Fruit fly (Drosophila melanogaster): ENCODE results near the gene Mtl.

Mtl gene

DNA sequence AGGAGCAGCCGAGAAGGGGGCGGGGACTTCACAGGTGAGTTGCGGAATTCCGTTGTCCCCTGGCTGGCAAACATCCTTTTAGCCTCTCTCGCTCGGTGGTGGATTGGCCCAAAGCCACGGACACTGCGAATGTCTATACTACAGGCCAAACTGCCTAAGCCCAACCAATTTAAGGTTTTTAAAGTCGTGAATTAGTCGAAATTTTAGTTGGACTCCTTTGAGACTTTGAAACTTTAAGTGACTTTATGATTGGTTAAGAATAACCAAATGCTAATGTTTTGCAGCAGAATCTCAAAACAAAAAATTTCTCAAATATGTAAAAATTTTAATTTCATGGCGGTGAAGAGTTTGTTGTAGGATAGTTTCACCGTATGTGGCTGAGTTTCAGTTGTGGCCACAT is 27.7 kb upstream of the Mtl start:
- TF ChIP-seq psq (GFP tag; optimal IDR thresholded peaks at IDR 0.05) (no peak), Sp1 (GFP tag; optimal IDR thresholded peaks at IDR 0.05) (no peak)

DNA sequence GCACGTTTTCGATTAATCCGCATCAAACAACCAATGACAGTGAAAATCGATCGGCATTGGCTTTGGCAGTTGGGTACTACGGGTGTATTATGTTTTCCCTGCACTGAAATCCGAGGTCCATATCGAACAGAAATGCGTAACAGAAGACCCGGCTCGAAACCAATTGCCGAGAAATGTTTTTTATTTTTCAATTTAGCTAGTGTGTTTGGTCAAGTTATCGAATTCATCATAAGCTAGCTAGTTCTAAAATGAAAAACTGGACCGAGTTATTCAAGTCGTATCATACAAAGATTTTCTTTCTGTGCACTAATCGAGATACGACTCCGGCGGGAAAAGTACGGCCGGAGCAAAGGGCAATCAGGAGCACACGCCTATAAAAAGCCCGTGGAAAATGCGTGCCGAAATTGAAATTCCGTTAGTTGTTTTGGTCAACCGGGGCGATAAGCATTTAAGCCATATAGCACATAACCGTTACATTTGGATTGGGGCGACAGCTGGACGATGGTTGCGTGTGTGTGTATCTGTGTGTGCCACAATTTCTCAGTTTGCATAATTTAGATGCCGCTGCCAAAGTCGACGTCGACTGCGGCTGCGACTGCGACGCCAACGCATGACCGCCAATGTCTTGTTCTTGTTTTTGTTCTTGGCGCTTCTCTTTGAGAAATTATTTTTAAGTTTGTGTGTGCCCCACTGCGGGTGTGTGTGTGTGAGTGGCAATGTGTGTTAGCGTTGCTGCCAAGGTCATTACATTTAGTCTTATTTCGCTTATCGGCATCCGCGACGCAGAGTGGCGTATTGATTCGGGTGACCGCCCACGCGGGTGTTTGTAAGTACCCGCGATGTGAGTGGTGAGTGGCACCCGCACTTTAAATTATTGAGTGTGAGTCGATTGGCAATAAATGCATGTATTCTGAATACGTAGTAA is 26.8 kb upstream of the Mtl start:
- TF ChIP-seq CG32264 (GFP tag; optimal IDR thresholded peaks at IDR 0.05) (no peak), Dfd (GFP tag; optimal IDR thresholded peaks at IDR 0.05) (no peak), usp (GFP tag; optimal IDR thresholded peaks at IDR 0.05) (no peak), tai (GFP tag; optimal IDR thresholded peaks at IDR 0.05) (no peak)

DNA sequence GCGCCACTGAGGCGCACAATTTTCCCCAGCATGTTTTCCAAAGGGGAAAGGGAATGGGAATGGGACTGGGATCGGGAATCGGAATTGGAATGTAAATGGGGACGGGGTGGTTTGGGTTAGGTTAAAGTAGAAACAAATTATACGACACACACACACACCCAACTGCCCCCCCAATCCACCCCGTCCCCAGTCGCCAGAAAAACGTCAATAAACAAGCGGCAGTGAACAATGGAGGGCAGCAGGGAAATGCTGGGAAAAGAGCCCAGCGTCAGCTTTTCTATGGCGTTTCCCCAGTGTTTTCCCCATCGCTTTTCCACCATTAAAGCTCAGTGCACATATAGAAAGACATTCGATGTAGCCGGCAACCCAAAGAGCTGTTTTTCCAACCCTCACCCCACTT is 25.6 kb upstream of the Mtl start:
- TF ChIP-seq ey (GFP tag; optimal IDR thresholded peaks at IDR 0.05) (no peak), dmrt93B (GFP tag; optimal IDR thresholded peaks at IDR 0.05) (no peak)

DNA sequence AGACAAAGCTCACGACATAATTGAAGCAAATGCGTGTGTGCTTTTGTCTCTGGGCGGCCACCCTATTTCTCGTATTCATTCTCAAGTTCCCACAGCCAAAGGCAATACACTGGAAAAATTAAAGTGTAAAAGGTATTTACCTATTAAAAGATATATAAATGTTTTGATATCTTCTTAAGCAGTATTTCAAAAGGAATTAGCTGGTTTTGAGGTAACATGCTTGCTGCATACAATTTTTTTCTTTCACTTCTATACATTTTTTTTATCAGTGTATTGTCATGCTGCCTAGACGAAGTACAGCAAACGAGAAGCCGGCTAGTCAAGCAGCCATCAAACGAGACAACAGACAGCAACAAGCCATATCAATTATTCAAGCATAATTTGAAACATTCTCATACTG is 22.4 kb upstream of the Mtl start:
- TF ChIP-seq rgr (GFP tag; optimal IDR thresholded peaks at IDR 0.05) (no peak), tai (GFP tag; optimal IDR thresholded peaks at IDR 0.05) (no peak), N (GFP tag; optimal IDR thresholded peaks at IDR 0.05) (no peak), fru (GFP tag; optimal IDR thresholded peaks at IDR 0.05) (no peak), Mio (GFP tag; optimal IDR thresholded peaks at IDR 0.05) (no peak)

DNA sequence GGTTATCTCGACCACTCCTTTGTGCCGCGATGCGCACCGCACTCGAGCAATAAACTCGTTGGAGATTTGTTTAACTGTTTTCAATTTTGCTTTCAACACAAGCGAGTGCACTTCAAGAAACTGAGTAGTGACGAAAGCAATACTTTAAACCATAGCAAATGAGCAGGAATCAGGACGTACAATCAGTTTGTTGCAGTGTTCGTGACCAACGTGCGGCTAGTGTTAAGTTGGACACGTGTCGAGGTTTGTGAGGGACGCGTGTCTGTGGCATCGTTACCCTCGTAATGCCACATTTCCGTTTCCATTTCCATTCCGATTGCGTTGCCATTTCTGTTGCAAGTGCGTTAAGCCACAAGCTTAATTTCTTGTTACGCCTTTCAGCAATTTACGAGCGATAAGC is 19.7 kb upstream of the Mtl start:
- TF ChIP-seq Hr78 (GFP tag; optimal IDR thresholded peaks at IDR 0.05) (no peak), Rel (GFP tag; optimal IDR thresholded peaks at IDR 0.05) (no peak), Rel (tag; optimal IDR thresholded peaks at IDR 0.05) (no peak), usp (GFP tag; optimal IDR thresholded peaks at IDR 0.05) (no peak), CrebA (GFP tag; optimal IDR thresholded peaks at IDR 0.05; ENCODE audit: borderline replicate concordance) (no peak), Hr83 (GFP tag; optimal IDR thresholded peaks at IDR 0.05; ENCODE audit: poor library complexity, severe bottlenecking) (no peak), Sp1 (GFP tag; optimal IDR thresholded peaks at IDR 0.05) (no peak), Dfd (GFP tag; optimal IDR thresholded peaks at IDR 0.05) (no peak), dl (GFP tag; optimal IDR thresholded peaks at IDR 0.05; ENCODE audit: insufficient read depth in 1 of 2, partially characterized antibody in 2 of 2) (no peak), jim (GFP tag; optimal IDR thresholded peaks at IDR 0.05) (no peak), sage (GFP tag; optimal IDR thresholded peaks at IDR 0.05) (no peak), lola (GFP tag; optimal IDR thresholded peaks at IDR 0.05) (no peak), foxo (GFP tag; optimal IDR thresholded peaks at IDR 0.05) (no peak), CG32264 (GFP tag; optimal IDR thresholded peaks at IDR 0.05) (no peak), woc (GFP tag; optimal IDR thresholded peaks at IDR 0.05) (no peak), dmrt93B (GFP tag; optimal IDR thresholded peaks at IDR 0.05) (no peak), GATAd (GFP tag; optimal IDR thresholded peaks at IDR 0.05) (no peak), rgr (GFP tag; optimal IDR thresholded peaks at IDR 0.05) (no peak)

DNA sequence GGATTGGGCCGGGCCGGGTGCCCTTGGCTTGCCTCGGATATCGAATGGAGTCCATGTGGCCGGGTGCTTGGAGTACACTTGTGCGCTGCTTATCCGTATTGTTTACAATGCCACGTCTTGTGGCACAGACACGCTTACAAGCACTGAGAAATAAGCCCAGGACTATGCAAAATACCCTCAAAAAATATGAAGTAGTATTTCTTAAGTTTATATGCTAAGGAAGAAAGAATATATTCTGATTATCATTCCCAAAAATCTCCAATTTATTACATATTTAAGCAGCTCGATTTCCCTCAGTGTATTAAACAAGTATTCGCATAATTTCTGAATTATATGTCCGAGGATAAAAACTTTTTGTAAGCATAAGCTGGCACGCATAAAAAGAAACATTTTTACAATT is 14.4 kb upstream of the Mtl start:
- TF ChIP-seq foxo (GFP tag; optimal IDR thresholded peaks at IDR 0.05) (peak in 1 of 2 experiments; percentile 8), h (GFP tag; optimal IDR thresholded peaks at IDR 0.05) (peak; percentile 6), rgr (GFP tag; optimal IDR thresholded peaks at IDR 0.05) (no peak), HLH106 (tag; optimal IDR thresholded peaks at IDR 0.05) (no peak), Sp1 (GFP tag; optimal IDR thresholded peaks at IDR 0.05) (no peak)

DNA sequence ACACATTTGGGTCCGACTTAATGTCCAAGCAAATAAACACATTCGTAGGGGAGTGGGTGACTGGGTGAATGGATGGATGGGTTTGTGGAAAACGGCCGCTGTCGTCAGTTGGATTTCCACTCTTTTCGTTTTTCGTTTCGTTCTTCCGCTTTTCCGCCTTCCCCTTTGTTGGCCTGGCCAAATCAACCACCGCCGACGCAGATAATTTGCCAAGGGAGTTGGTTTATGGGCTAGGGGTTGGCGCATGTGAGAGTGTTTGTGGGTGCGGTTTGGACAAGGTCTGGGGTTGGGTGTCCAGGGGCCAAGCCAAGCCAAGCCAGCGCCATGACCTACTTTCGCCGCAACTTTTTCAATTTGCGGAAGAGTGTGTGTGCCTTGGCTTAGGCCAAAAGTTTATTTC is 13.2 kb upstream of the Mtl start:
- no peak for TF ChIP-seq Dif (GFP tag; optimal IDR thresholded peaks at IDR 0.05; ENCODE audit: partially characterized antibody)
- no peak for TF ChIP-seq Hr83 (GFP tag; optimal IDR thresholded peaks at IDR 0.05; ENCODE audit: poor library complexity, severe bottlenecking)
- no peak for TF ChIP-seq fru (GFP tag; optimal IDR thresholded peaks at IDR 0.05)
- no peak for TF ChIP-seq Mio (GFP tag; optimal IDR thresholded peaks at IDR 0.05)
- TF ChIP-seq sv (GFP tag; optimal IDR thresholded peaks at IDR 0.05) = no peak
